Worm (Caenorhabditis elegans): ENCODE results near the gene R151.1.

DNA sequence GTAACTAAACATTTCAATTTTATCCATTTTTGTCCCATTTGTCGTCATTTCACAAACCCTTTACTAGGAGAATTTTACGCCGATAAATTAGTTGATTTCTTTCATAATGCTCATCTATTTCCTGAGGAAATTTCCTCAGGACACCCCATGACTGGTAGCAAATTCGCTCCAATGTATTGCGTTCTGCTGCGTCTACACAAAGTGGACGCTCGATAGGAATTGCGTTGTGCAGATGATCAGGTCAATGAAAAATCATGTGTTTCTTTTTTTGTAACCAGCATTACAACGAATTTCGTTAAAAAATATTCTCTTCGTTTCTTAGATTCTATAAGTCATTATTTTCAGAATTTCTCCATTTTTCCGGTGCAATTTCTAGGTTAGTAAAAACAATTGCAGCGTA is 34.5 kb upstream of the R151.1 start, which contains the start of gene epg-4:
- TF ChIP-seq sea-1 (GFP tag; conservative IDR thresholded peaks at IDR 0.05) (no peak), tbx-11 (GFP tag; IDR thresholded peaks at IDR 0.05) (no peak), ama-1 (optimal IDR thresholded peaks at IDR 0.05) (no peak)
